Worm (Caenorhabditis elegans) whole organism, L3 larva: ENCODE measurements around the gene C54F6.20.

Experiments used
- elt-3 ChIP-seq, 3 experiments: fragments of 150-350 bp in 1 of 3; sonication (generic microtip) in 2 of 3; optimal IDR thresholded peaks; 2 replicates in 2 of 3; 4 replicates in 1 of 3; lab custom pipeline; 2014 to 2017; ENCODE audit warnings: missing biosample characterization in 3 of 3, missing genetic modification characterization in 3 of 3
- nhr-77 ChIP-seq: fragments of 150-350 bp; optimal IDR thresholded peaks from 2 replicates; lab custom pipeline; 2014; ENCODE audit warnings: missing biosample characterization, missing genetic modification characterization
- pha-4 ChIP-seq: fragments of 150-350 bp; optimal IDR thresholded peaks from 2 replicates; lab custom pipeline; 2014; ENCODE audit warnings: missing biosample characterization, missing genetic modification reagents, missing genetic modification characterization
- snpc-4 ChIP-seq: fragments of 150-350 bp; optimal IDR thresholded peaks from 2 replicates; lab custom pipeline; 2014; ENCODE audit warnings: missing biosample characterization, missing genetic modification characterization
- unc-62 ChIP-seq: fragments of 150-350 bp; sonication (generic microtip); optimal IDR thresholded peaks from 4 replicates; lab custom pipeline; 2014; ENCODE audit warnings: missing biosample characterization, missing genetic modification reagents, missing genetic modification characterization

DNA sequence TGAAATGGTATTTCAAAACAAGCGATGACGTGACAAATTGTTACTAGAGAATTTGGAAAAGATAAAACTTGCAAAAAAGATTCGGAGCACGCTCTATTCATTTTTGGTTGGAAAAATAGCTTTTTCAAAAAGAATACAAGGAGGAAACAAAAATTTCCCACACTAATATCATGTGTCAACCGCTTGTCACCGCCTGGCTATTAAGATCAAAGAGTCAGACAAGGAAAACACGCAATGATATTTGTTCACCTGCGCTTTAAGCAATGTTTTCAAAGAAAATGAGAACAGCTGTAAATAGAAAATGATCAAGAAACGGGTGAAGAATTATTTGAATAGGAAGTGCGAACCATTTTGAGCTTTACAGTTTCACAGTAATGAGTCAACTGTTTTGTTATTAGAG lies 47.8 kb upstream of the C54F6.20 start, which contains the start of gene srh-125:
- TF ChIP-seq unc-62 (GFP tag; lab: Kevin White, UChicago) (no peak), nhr-77 (no peak), snpc-4 (tag; lab: Kevin White, UChicago) (no peak), elt-3 (tag; optimal IDR thresholded peaks at IDR 0.05; lab: Kevin White, UChicago) (no peak), pha-4 (no peak)
